Worm (Caenorhabditis elegans): Measurements from ENCODE around the gene nas-18.

DNA sequence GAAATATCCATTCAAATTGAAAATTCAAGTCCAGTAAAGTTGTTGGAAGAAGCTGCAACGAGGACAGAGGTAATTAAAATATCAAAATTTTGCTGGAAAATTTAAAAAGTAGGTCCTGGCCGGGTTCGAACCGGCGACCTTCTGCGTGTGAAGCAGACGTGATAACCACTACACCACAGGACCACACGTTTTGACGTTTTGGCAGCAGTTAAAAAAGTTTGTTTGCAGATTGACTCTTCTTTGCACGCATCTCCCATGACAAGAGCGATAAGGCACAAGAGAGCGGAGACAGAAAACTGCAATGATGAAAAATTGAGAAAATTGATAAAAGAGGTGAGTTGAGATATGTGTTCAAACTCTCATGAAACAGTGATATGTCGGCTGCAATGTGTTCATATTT lies 15.9 kb downstream of the nas-18 start:
- TF ChIP-seq sea-1 (GFP tag; conservative IDR thresholded peaks at IDR 0.05) = no peak
- no peak for TF ChIP-seq tbx-37 (GFP tag; conservative IDR thresholded peaks at IDR 0.05)
- no peak for TF ChIP-seq aly-1 (tag; optimal IDR thresholded peaks at IDR 0.05)
- no peak for TF ChIP-seq hmg-4 (GFP tag; optimal IDR thresholded peaks at IDR 0.05)
- TF ChIP-seq ama-1 (optimal IDR thresholded peaks at IDR 0.05) = no peak
- no peak for TF ChIP-seq ceh-36 (tag; optimal IDR thresholded peaks at IDR 0.05)
- TF ChIP-seq B0310.2 (tag; optimal IDR thresholded peaks at IDR 0.05) = no peak
- no peak for TF ChIP-seq hnd-1 (tag; optimal IDR thresholded peaks at IDR 0.05)
- no peak for TF ChIP-seq F13C5.2 (tag; optimal IDR thresholded peaks at IDR 0.05)

Measured in whole organism, early embryonic.